Worm (Caenorhabditis elegans) whole organism, midembryonic: ENCODE data around the gene B0024.11.

Source experiments
- flt-1 ChIP-seq: fragments of 200-800 bp; sonication (Bioruptor generic); IDR thresholded peaks from 2 replicates; pipeline ENCODE4 v1.3.6; 2022; ENCODE audit warnings: missing genetic modification characterization, missing compliant biosample characterization
- klf-2 ChIP-seq: fragments of 200-800 bp; sonication (Bioruptor generic); conservative IDR thresholded peaks from 2 replicates; pipeline ENCODE4 v1.3.6; 2022; ENCODE audit warnings: missing genetic modification reagents, missing genetic modification characterization, missing compliant biosample characterization

DNA sequence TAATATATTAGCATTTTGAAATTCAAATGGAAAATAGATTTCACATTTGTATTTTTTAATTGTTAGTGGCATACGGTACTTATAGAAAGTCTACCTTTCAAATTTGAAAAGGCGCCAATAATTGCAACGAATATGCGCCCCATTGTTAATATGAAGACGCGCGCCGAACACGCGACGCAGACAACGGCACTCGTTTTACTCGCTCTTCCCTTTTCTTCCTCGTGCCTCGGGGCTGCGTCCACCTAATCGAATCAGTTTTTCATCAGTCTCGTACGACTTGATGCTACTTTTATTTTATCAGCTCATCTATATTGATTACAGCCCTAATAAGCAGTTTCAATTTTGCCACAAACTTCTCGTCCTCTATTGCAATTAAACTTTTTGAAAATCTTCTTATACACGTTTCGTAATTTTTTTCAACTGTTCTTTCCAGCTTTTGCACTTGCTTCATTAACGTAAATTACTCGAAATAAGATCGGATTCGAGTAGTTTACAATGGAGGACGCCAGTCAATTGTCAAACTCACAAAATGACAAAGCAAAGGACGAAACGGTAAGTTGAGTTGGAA, 42.6 kb upstream of the B0024.11 start, which contains the start of gene cash-1:
- TF ChIP-seq klf-2 (GFP tag; lab: Robert Waterston, UW) = no peak
- no peak for TF ChIP-seq flt-1
